Worm (Caenorhabditis elegans) whole organism, L2 larva: ENCODE measurements around the gene scl-20.

Experiments used
- aly-2 ChIP-seq: fragments of 150-350 bp; optimal IDR thresholded peaks from 2 replicates; lab custom pipeline; 2014; ENCODE audit warnings: missing biosample characterization, missing genetic modification characterization
- dmd-4 ChIP-seq: sonication (generic microtip); optimal IDR thresholded peaks from 2 replicates; lab custom pipeline; 2017; ENCODE audit warnings: missing biosample characterization, missing genetic modification characterization
- lin-13 ChIP-seq: fragments of 150-350 bp; optimal IDR thresholded peaks from 2 replicates; lab custom pipeline; 2014; ENCODE audit warnings: missing biosample characterization, missing genetic modification reagents, missing genetic modification characterization
- lin-39 ChIP-seq: fragments of 150-350 bp; optimal IDR thresholded peaks from 2 replicates; lab custom pipeline; 2014; ENCODE audit warnings: missing biosample characterization, missing genetic modification reagents, missing genetic modification characterization
- unc-62 ChIP-seq: fragments of 150-350 bp; optimal IDR thresholded peaks from 2 replicates; lab custom pipeline; 2014; ENCODE audit warnings: missing biosample characterization, missing genetic modification reagents, missing genetic modification characterization
- ztf-4 ChIP-seq: fragments of 150-350 bp; optimal IDR thresholded peaks from 2 replicates; lab custom pipeline; 2014; ENCODE audit warnings: missing biosample characterization, missing genetic modification characterization

ce11 chrV:18731579-18732041, 2.7 kb downstream of the scl-20 start, which contains the start of the genes asp-18 and scl-19:
- TF ChIP-seq lin-39 (tag; lab: Kevin White, UChicago) = no peak
- TF ChIP-seq lin-13 (GFP tag; lab: Kevin White, UChicago) = no peak
- TF ChIP-seq aly-2 (tag; lab: Kevin White, UChicago) = no peak
- no peak for TF ChIP-seq unc-62
- TF ChIP-seq ztf-4 (tag; lab: Kevin White, UChicago) = no peak
- no peak for TF ChIP-seq dmd-4 (tag; lab: Kevin White, UChicago)
